Fruit fly (Drosophila melanogaster): ENCODE measurements around the gene CG1789.

CG1789 gene

dm6 chrX:8694823-8695492 is 25.4 kb upstream of the CG1789 start (continued):
- TF ChIP-seq HLH4C (GFP tag; IDR thresholded peaks at IDR 0.05; ENCODE audit: partially characterized antibody): no peak
- no peak for TF ChIP-seq sug (tag; optimal IDR thresholded peaks at IDR 0.05)
- TF ChIP-seq caup (GFP tag; optimal IDR thresholded peaks at IDR 0.05; ENCODE audit: severe bottlenecking): no peak
- no peak for TF ChIP-seq Hr3 (GFP tag; optimal IDR thresholded peaks at IDR 0.05)
- TF ChIP-seq Nf-YB (GFP tag; optimal IDR thresholded peaks at IDR 0.05): peak; percentile 92
- peak; percentile 82 for TF ChIP-seq Adf1 (GFP tag; IDR thresholded peaks at IDR 0.05)
- no peak for TF ChIP-seq CG17359 (tag; optimal IDR thresholded peaks at IDR 0.05)
- no peak for TF ChIP-seq CG18011 (GFP tag; optimal IDR thresholded peaks at IDR 0.05)
- TF ChIP-seq CG17385 (GFP tag; optimal IDR thresholded peaks at IDR 0.05): peak; percentile 74

- TF ChIP-seq Trl (optimal IDR thresholded peaks at IDR 0.05) (peak in 1 of 2 experiments; percentile 10), Trl (GFP tag; optimal IDR thresholded peaks at IDR 0.05) (no peak), seq (GFP tag; IDR thresholded peaks at IDR 0.05) (peak; percentile 38; the same call in 1 of the 2 replicates), schlank (tag; optimal IDR thresholded peaks at IDR 0.05) (no peak), mirr (GFP tag; optimal IDR thresholded peaks at IDR 0.05) (no peak), gcm2 (GFP tag; optimal IDR thresholded peaks at IDR 0.05) (no peak), CoRest (tag; optimal IDR thresholded peaks at IDR 0.05) (peak; percentile 15), CG18764 (GFP tag; optimal IDR thresholded peaks at IDR 0.05) (no peak), CG17385 (GFP tag; optimal IDR thresholded peaks at IDR 0.05) (peak; percentile 7), CG11093 (GFP tag; IDR thresholded peaks at IDR 0.05) (no peak), Ets65A (GFP tag) (peak; percentile 12), CG1832 (GFP tag; optimal IDR thresholded peaks at IDR 0.05) (peak; percentile 7), cg (GFP tag; optimal IDR thresholded peaks at IDR 0.05) (peak; percentile 59), Nf-YC (tag; optimal IDR thresholded peaks at IDR 0.05) (peak; percentile 95), Nf-YB (GFP tag; optimal IDR thresholded peaks at IDR 0.05) (peak; percentile 92), CG10321 (GFP tag; IDR thresholded peaks at IDR 0.05) (0 out of 2 replicates have a peak, but pooled peaks have one; percentile 26), Dad (GFP tag; optimal IDR thresholded peaks at IDR 0.05) (no peak), crol (GFP tag; IDR thresholded peaks at IDR 0.05) (peak; percentile 40), CG33557 (GFP tag; optimal IDR thresholded peaks at IDR 0.05) (no peak), Nf-YA (GFP tag; IDR thresholded peaks at IDR 0.05) (0 out of 2 replicates have a peak, but pooled peaks have one; percentile 34), CG1233 (GFP tag; optimal IDR thresholded peaks at IDR 0.05) (no peak), lmd (GFP tag; IDR thresholded peaks at IDR 0.05) (no peak), phol (tag; optimal IDR thresholded peaks at IDR 0.05) (peak; percentile 85), zen (tag; optimal IDR thresholded peaks at IDR 0.05) (no peak), CG8765 (GFP tag; IDR thresholded peaks at IDR 0.05) (no peak)
These were observed 24.2 kb upstream of the CG1789 start for dm6 chrX:8696106-8696595.

- TF ChIP-seq CG11398 (GFP tag; optimal IDR thresholded peaks at IDR 0.05): peak; percentile 90
- TF ChIP-seq CG8924 (tag; optimal IDR thresholded peaks at IDR 0.05): peak; percentile 89
- peak; percentile 70 for TF ChIP-seq CG10274 (GFP tag; optimal IDR thresholded peaks at IDR 0.05)
- peak; percentile 91 for TF ChIP-seq slbo (GFP tag; IDR thresholded peaks at IDR 0.05)
- peak; percentile 70 for TF ChIP-seq sima (GFP tag; optimal IDR thresholded peaks at IDR 0.05)
- peak; percentile 93 for TF ChIP-seq CG17829 (tag; optimal IDR thresholded peaks at IDR 0.05)
- TF ChIP-seq twi (tag; optimal IDR thresholded peaks at IDR 0.05): peak; percentile 73
- TF ChIP-seq cad (GFP tag; optimal IDR thresholded peaks at IDR 0.05): no peak
- peak; percentile 94 for TF ChIP-seq Oli (tag; optimal IDR thresholded peaks at IDR 0.05)
- TF ChIP-seq CG17186 (GFP tag; optimal IDR thresholded peaks at IDR 0.05): peak; percentile 83
- peak; percentile 95 for TF ChIP-seq btn (GFP tag; optimal IDR thresholded peaks at IDR 0.05)
- peak; percentile 95 for TF ChIP-seq CG1647 (GFP tag; optimal IDR thresholded peaks at IDR 0.05)
- peak; percentile 96 for TF ChIP-seq Xbp1 (GFP tag; optimal IDR thresholded peaks at IDR 0.05)
- TF ChIP-seq row (GFP tag; IDR thresholded peaks at IDR 0.05): peak; percentile 95
- TF ChIP-seq Nf-YC (tag; optimal IDR thresholded peaks at IDR 0.05): peak; percentile 54
- peak; percentile 87 for TF ChIP-seq grau (tag; optimal IDR thresholded peaks at IDR 0.05)
- TF ChIP-seq nau (GFP tag; optimal IDR thresholded peaks at IDR 0.05): peak; percentile 85
These were observed 11.0 kb upstream of the CG1789 start, which contains the start of gene Hexo2 for dm6 chrX:8709234-8709843. Gene Hexo2, plus strand, starts transcription at chrX:8709652.

Data from whole organism, embryonic.